Fruit fly (Drosophila melanogaster): ENCODE results near the gene hwt.

Gene hwt

dm6 chrX:12574666-12575202 lies 6.5 kb upstream of the hwt start (continued):
- TF ChIP-seq Nf-YB (GFP tag; optimal IDR thresholded peaks at IDR 0.05), result no peak
- TF ChIP-seq CG10543 (GFP tag; optimal IDR thresholded peaks at IDR 0.05), result peak; percentile 25
- peak; percentile 18 for TF ChIP-seq shn (GFP tag; optimal IDR thresholded peaks at IDR 0.05)
- TF ChIP-seq ac (GFP tag; optimal IDR thresholded peaks at IDR 0.05), result no peak
- no peak for TF ChIP-seq CG10366 (GFP tag; IDR thresholded peaks at IDR 0.05)
- peak; percentile 12 for TF ChIP-seq Meics (GFP tag; optimal IDR thresholded peaks at IDR 0.05)
- no peak for TF ChIP-seq GATAe (GFP tag; conservative IDR thresholded peaks at IDR 0.05)
- no peak for TF ChIP-seq gro (GFP tag; optimal IDR thresholded peaks at IDR 0.05)
- TF ChIP-seq Fer1 (GFP tag; optimal IDR thresholded peaks at IDR 0.05), result peak; percentile 2
- TF ChIP-seq CG6254 (GFP tag; optimal IDR thresholded peaks at IDR 0.05), result no peak
- TF ChIP-seq Mes4 (GFP tag; optimal IDR thresholded peaks at IDR 0.05), result no peak
- TF ChIP-seq CG8290 (GFP tag; optimal IDR thresholded peaks at IDR 0.05), result peak; percentile 16
- peak in 1 of 2 experiments; percentile 4 for TF ChIP-seq CG8290 (tag; optimal IDR thresholded peaks at IDR 0.05)
- no peak for TF ChIP-seq nau (GFP tag; optimal IDR thresholded peaks at IDR 0.05)
- TF ChIP-seq Elba2 (GFP tag; optimal IDR thresholded peaks at IDR 0.05), result no peak
- 0 out of 3 replicates have a peak, but pooled peaks have one; percentile 7 for TF ChIP-seq zen2 (GFP tag; IDR thresholded peaks at IDR 0.05; ENCODE audit: partially characterized antibody)
- TF ChIP-seq ATbp (GFP tag; optimal IDR thresholded peaks at IDR 0.05), result no peak
- TF ChIP-seq chinmo (GFP tag; IDR thresholded peaks at IDR 0.05; ENCODE audit: partially characterized antibody), result peak; percentile 99
- peak; percentile 90 for TF ChIP-seq Drgx (GFP tag; IDR thresholded peaks at IDR 0.05)
- TF ChIP-seq CG15696 (tag; optimal IDR thresholded peaks at IDR 0.05), result no peak
- TF ChIP-seq CG14014 (GFP tag; IDR thresholded peaks at IDR 0.05), result no peak
- TF ChIP-seq CG13287 (GFP tag; IDR thresholded peaks at IDR 0.05; ENCODE audit: partially characterized antibody), result peak; percentile 44
- peak; percentile 97 for TF ChIP-seq CG32767 (GFP tag; IDR thresholded peaks at IDR 0.05)
- no peak for TF ChIP-seq CG30431 (GFP tag; optimal IDR thresholded peaks at IDR 0.05)
- TF ChIP-seq ase (GFP tag; IDR thresholded peaks at IDR 0.05), result no peak
- TF ChIP-seq Ada2b (GFP tag; IDR thresholded peaks at IDR 0.05), result no peak
- peak; percentile 89 for TF ChIP-seq Deaf1 (tag; optimal IDR thresholded peaks at IDR 0.05)
- peak; percentile 78 for TF ChIP-seq sens (GFP tag)
- no peak for TF ChIP-seq hth (optimal IDR thresholded peaks at IDR 0.05)
- no peak for TF ChIP-seq CG2120 (GFP tag; optimal IDR thresholded peaks at IDR 0.05)
- TF ChIP-seq Hmr (GFP tag; optimal IDR thresholded peaks at IDR 0.05), result peak; percentile 7
- TF ChIP-seq pros (GFP tag; optimal IDR thresholded peaks at IDR 0.05), result peak; percentile 98
- TF ChIP-seq Hsf (GFP tag; optimal IDR thresholded peaks at IDR 0.05), result peak; percentile 8
- no peak for TF ChIP-seq CG10209 (GFP tag; optimal IDR thresholded peaks at IDR 0.05)
- no peak for TF ChIP-seq HLHmδ (GFP tag; optimal IDR thresholded peaks at IDR 0.05)
- no peak for TF ChIP-seq CG6765 (GFP tag; optimal IDR thresholded peaks at IDR 0.05)
- TF ChIP-seq CG8924 (tag; optimal IDR thresholded peaks at IDR 0.05), result peak; percentile 32
- TF ChIP-seq Dbx (GFP tag; IDR thresholded peaks at IDR 0.05), result no peak
- TF ChIP-seq otp (GFP tag; IDR thresholded peaks at IDR 0.05), result no peak
- TF ChIP-seq CG16779 (GFP tag; IDR thresholded peaks at IDR 0.05), result no peak
- TF ChIP-seq CG10462 (GFP tag; optimal IDR thresholded peaks at IDR 0.05), result no peak
- TF ChIP-seq CG34224 (GFP tag; IDR thresholded peaks at IDR 0.05; ENCODE audit: partially characterized antibody), result no peak; the same call in 2 of the 3 replicates
- no peak for TF ChIP-seq CG12104 (GFP tag; optimal IDR thresholded peaks at IDR 0.05)
- no peak for TF ChIP-seq Hr39 (optimal IDR thresholded peaks at IDR 0.05)
- no peak for TF ChIP-seq mirr (GFP tag; optimal IDR thresholded peaks at IDR 0.05)
- TF ChIP-seq CG6689 (GFP tag; IDR thresholded peaks at IDR 0.05), result 0 out of 2 replicates have a peak, but pooled peaks have one; percentile 6
- no peak for TF ChIP-seq sr (GFP tag; IDR thresholded peaks at IDR 0.05)
- no peak for TF ChIP-seq CG11247 (GFP tag; IDR thresholded peaks at IDR 0.05)
- TF ChIP-seq CG4360 (GFP tag; IDR thresholded peaks at IDR 0.05), result peak; percentile 76
- peak; percentile 60 for TF ChIP-seq lbe (GFP tag; optimal IDR thresholded peaks at IDR 0.05)
- TF ChIP-seq aop (GFP tag; IDR thresholded peaks at IDR 0.05), result no peak
- TF ChIP-seq crp (GFP tag; optimal IDR thresholded peaks at IDR 0.05), result peak in 1 of 2 experiments; percentile 70
